Fruit fly (Drosophila melanogaster) whole organism, wandering third instar larva: ENCODE measurements around the gene Dus1.

Source experiments
- CG32264 ChIP-seq: fragments of 200-800 bp; sonication (Bioruptor generic); optimal IDR thresholded peaks from 2 replicates; lab custom pipeline; 2016; ENCODE audit warnings: missing biosample characterization, missing genetic modification characterization
- Hr78 ChIP-seq: fragments of >200 bp; optimal IDR thresholded peaks from 2 replicates; lab custom pipeline; 2017; ENCODE audit warnings: missing biosample characterization, missing genetic modification characterization
- OdsH ChIP-seq: fragments of 200-800 bp; sonication (Bioruptor generic); optimal IDR thresholded peaks from 2 replicates; lab custom pipeline; 2016; ENCODE audit warnings: missing biosample characterization, mild to moderate bottlenecking, missing genetic modification characterization
- Rel ChIP-seq, 2 experiments: fragments of 200-800 bp; sonication (Bioruptor generic) in 1 of 2; optimal IDR thresholded peaks; 2 replicates in 1 of 2; 3 replicates in 1 of 2; lab custom pipeline; 2016 to 2019; ENCODE audit warnings: mild to moderate bottlenecking in 2 of 2, missing biosample characterization in 2 of 2, missing genetic modification characterization in 2 of 2, moderate library complexity in 1 of 2
- brk ChIP-seq: fragments of 200-800 bp; sonication (Bioruptor generic); optimal IDR thresholded peaks from 2 replicates; lab custom pipeline; 2016; ENCODE audit warnings: missing biosample characterization, mild to moderate bottlenecking, missing genetic modification characterization
- dl ChIP-seq, 2 experiments: fragments of 175-275, 200-275 bp in 1 of 2; fragments of 200-275 bp in 1 of 2; sonication (Bioruptor generic); optimal IDR thresholded peaks; lab custom pipeline; 2018; ENCODE audit warnings: mild to moderate bottlenecking in 2 of 2, missing biosample characterization in 2 of 2, missing genetic modification characterization in 2 of 2, moderate library complexity in 2 of 2; ENCODE audit not compliant: partially characterized antibody in 2 of 2, insufficient read depth in 1 of 2
- fru ChIP-seq: fragments of 200-800 bp; sonication (Bioruptor generic); optimal IDR thresholded peaks from 3 replicates; lab custom pipeline; 2016; ENCODE audit warnings: missing biosample characterization, mild to moderate bottlenecking, missing genetic modification characterization
- h ChIP-seq: fragments of 200-800 bp; sonication (Bioruptor generic); optimal IDR thresholded peaks from 3 replicates; lab custom pipeline; 2016; ENCODE audit warnings: missing biosample characterization, mild to moderate bottlenecking, missing genetic modification characterization
- pan ChIP-seq: fragments of >200 bp; optimal IDR thresholded peaks from 2 replicates; lab custom pipeline; 2017
- psq ChIP-seq: fragments of 200-800 bp; sonication (Bioruptor generic); optimal IDR thresholded peaks from 3 replicates; lab custom pipeline; 2017; ENCODE audit warnings: missing biosample characterization, mild to moderate bottlenecking, missing genetic modification characterization, moderate library complexity
- rgr ChIP-seq: fragments of 200-800 bp; sonication (Bioruptor generic); optimal IDR thresholded peaks from 3 replicates; lab custom pipeline; 2016; ENCODE audit warnings: missing biosample characterization, mild to moderate bottlenecking, missing genetic modification characterization
- usp ChIP-seq: fragments of >200 bp; optimal IDR thresholded peaks from 2 replicates; lab custom pipeline; 2017; ENCODE audit warnings: missing biosample characterization, missing genetic modification characterization

- TF ChIP-seq Hr78 (GFP tag; lab: Kevin White, UChicago) (no peak), h (GFP tag; lab: Kevin White, UChicago) (no peak), brk (no peak), pan (no peak), usp (no peak), CG32264 (GFP tag; lab: Kevin White, UChicago) (no peak), dl (GFP tag; optimal IDR thresholded peaks at IDR 0.05; lab: Kevin White, UChicago; ENCODE audit: insufficient read depth in 1 of 2, partially characterized antibody in 2 of 2) (no peak), rgr (GFP tag; lab: Kevin White, UChicago) (no peak), fru (GFP tag; lab: Kevin White, UChicago) (no peak), psq (GFP tag; lab: Kevin White, UChicago) (no peak), Rel (GFP tag; optimal IDR thresholded peaks at IDR 0.05; lab: Kevin White, UChicago) (no peak), Rel (tag; optimal IDR thresholded peaks at IDR 0.05; lab: Kevin White, UChicago) (no peak), OdsH (GFP tag; lab: Kevin White, UChicago) (no peak)
Measured at dm6 chr2L:225386-225682, 46.2 kb downstream of the Dus1 start.
